Worm (Caenorhabditis elegans): Measurements from ENCODE around the gene srz-42.

DNA sequence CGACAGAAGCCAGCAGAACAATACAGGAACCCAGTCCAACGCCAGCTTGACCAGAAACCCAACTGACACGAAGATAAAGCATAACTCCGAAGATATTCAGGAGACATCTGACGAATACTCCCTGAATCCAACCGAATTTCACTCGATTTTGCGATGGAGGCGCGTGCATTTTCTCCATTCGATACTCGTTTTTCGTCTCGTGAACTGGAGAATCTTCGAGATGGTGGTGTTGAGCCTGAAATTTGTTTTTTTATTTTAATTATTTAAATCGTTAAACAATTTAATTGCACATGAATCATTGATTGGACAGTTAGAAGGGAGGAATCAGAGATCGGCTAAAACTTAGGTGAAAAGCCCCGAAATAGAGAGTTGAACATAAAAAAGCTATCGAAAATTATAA, 14.8 kb upstream of the srz-42 start:
- TF ChIP-seq hlh-30 (tag; optimal IDR thresholded peaks at IDR 0.05; ENCODE audit: insufficient read depth) (no peak), mxl-2 (GFP tag; conservative IDR thresholded peaks at IDR 0.05) (no peak), nhr-76 (tag; optimal IDR thresholded peaks at IDR 0.05) (no peak), lin-15B (tag; optimal IDR thresholded peaks at IDR 0.05) (no peak), mdl-1 (tag; optimal IDR thresholded peaks at IDR 0.05) (no peak)
